Worm (Caenorhabditis elegans) whole organism, L2 larva: ENCODE data around the gene Y38H6C.8.

Experiments used
- C34F6.9 ChIP-seq: fragments of 150-350 bp; optimal IDR thresholded peaks from 2 replicates; lab custom pipeline; 2014; ENCODE audit warnings: missing biosample characterization, missing genetic modification characterization
- F13H6.1 ChIP-seq: sonication (generic microtip); optimal IDR thresholded peaks from 2 replicates; lab custom pipeline; 2016; ENCODE audit warnings: missing genetic modification characterization, missing compliant biosample characterization
- R02D3.7 ChIP-seq: fragments of 150-350 bp; optimal IDR thresholded peaks from 2 replicates; lab custom pipeline; 2014; ENCODE audit warnings: missing biosample characterization, missing genetic modification characterization
- ZK546.5 ChIP-seq: sonication (generic microtip); optimal IDR thresholded peaks from 2 replicates; lab custom pipeline; 2017; ENCODE audit warnings: missing biosample characterization, missing genetic modification characterization
- ama-1 ChIP-seq: fragments of 150-350 bp; optimal IDR thresholded peaks from 2 replicates; lab custom pipeline; 2018; ENCODE audit warnings: inconsistent platforms
- ceh-16 ChIP-seq: fragments of 150-350 bp; optimal IDR thresholded peaks from 2 replicates; lab custom pipeline; 2014; ENCODE audit warnings: missing biosample characterization, missing genetic modification characterization
- crh-2 ChIP-seq: sonication (generic microtip); optimal IDR thresholded peaks from 2 replicates; lab custom pipeline; 2017; ENCODE audit warnings: missing biosample characterization, missing genetic modification characterization
- dmd-4 ChIP-seq: sonication (generic microtip); optimal IDR thresholded peaks from 2 replicates; lab custom pipeline; 2017; ENCODE audit warnings: missing biosample characterization, missing genetic modification characterization
- elt-3 ChIP-seq: sonication (generic microtip); optimal IDR thresholded peaks from 2 replicates; lab custom pipeline; 2017; ENCODE audit warnings: missing biosample characterization, missing genetic modification characterization
- fos-1 ChIP-seq: fragments of 150-350 bp; optimal IDR thresholded peaks from 2 replicates; lab custom pipeline; 2014; ENCODE audit warnings: missing biosample characterization, missing genetic modification characterization
- gmeb-1 ChIP-seq: fragments of 150-350 bp; optimal IDR thresholded peaks from 2 replicates; lab custom pipeline; 2014; ENCODE audit warnings: missing biosample characterization, missing genetic modification characterization
- lin-11 ChIP-seq: fragments of 150-350 bp; sonication (generic microtip); optimal IDR thresholded peaks from 2 replicates; lab custom pipeline; 2014; ENCODE audit warnings: missing biosample characterization, missing genetic modification characterization, inconsistent platforms, mixed read lengths
- lin-13 ChIP-seq: fragments of 150-350 bp; optimal IDR thresholded peaks from 2 replicates; lab custom pipeline; 2014; ENCODE audit warnings: missing biosample characterization, missing genetic modification reagents, missing genetic modification characterization
- lsy-2 ChIP-seq, 2 experiments: fragments of 150-350 bp in 1 of 2; sonication (generic microtip) in 1 of 2; optimal IDR thresholded peaks; 2 replicates each; lab custom pipeline; 2014 to 2017; ENCODE audit warnings: missing biosample characterization in 2 of 2, missing genetic modification characterization in 2 of 2
- mdl-1 ChIP-seq, 2 experiments: fragments of 150-350 bp in 1 of 2; sonication (generic microtip) in 1 of 2; optimal IDR thresholded peaks; 2 replicates each; lab custom pipeline; 2017; ENCODE audit warnings: missing biosample characterization in 2 of 2, missing genetic modification characterization in 2 of 2
- nhr-10 ChIP-seq: sonication (generic microtip); optimal IDR thresholded peaks from 2 replicates; lab custom pipeline; 2017; ENCODE audit warnings: missing biosample characterization, missing genetic modification characterization
- nhr-11 ChIP-seq: fragments of 150-350 bp; optimal IDR thresholded peaks from 2 replicates; lab custom pipeline; 2014; ENCODE audit warnings: missing biosample characterization, missing genetic modification characterization
- nhr-129 ChIP-seq: fragments of 150-350 bp; optimal IDR thresholded peaks from 2 replicates; lab custom pipeline; 2014; ENCODE audit warnings: missing biosample characterization, missing genetic modification characterization
- nhr-237 ChIP-seq: fragments of 150-350 bp; optimal IDR thresholded peaks from 2 replicates; lab custom pipeline; 2014; ENCODE audit warnings: missing biosample characterization, missing genetic modification characterization
- nhr-25 ChIP-seq: fragments of 150-350 bp; sonication (generic microtip); optimal IDR thresholded peaks from 3 replicates; lab custom pipeline; 2014; ENCODE audit warnings: missing biosample characterization, missing genetic modification characterization
- nhr-6 ChIP-seq: fragments of 150-350 bp; optimal IDR thresholded peaks from 2 replicates; lab custom pipeline; 2014; ENCODE audit warnings: missing biosample characterization, missing genetic modification characterization
- nhr-77 ChIP-seq: fragments of 150-350 bp; optimal IDR thresholded peaks from 2 replicates; lab custom pipeline; 2014; ENCODE audit warnings: missing biosample characterization, missing genetic modification characterization
- peb-1 ChIP-seq: fragments of 150-350 bp; optimal IDR thresholded peaks from 2 replicates; lab custom pipeline; 2014; ENCODE audit warnings: missing biosample characterization, missing genetic modification characterization
- sem-4 ChIP-seq: fragments of 150-350 bp; optimal IDR thresholded peaks from 2 replicates; lab custom pipeline; 2014; ENCODE audit warnings: missing biosample characterization, missing genetic modification reagents, missing genetic modification characterization
- sma-9 ChIP-seq, 2 experiments: fragments of 150-350 bp in 1 of 2; sonication (generic microtip) in 1 of 2; optimal IDR thresholded peaks; 2 replicates each; lab custom pipeline; 2014 to 2016; ENCODE audit warnings: missing genetic modification characterization in 2 of 2, mild to moderate bottlenecking in 1 of 2, missing biosample characterization in 1 of 2, missing compliant biosample characterization in 1 of 2, missing genetic modification reagents in 1 of 2, moderate library complexity in 1 of 2
- unc-55 ChIP-seq: fragments of 150-350 bp; sonication (generic microtip); optimal IDR thresholded peaks from 3 replicates; lab custom pipeline; 2014; ENCODE audit warnings: missing biosample characterization, missing genetic modification reagents, missing genetic modification characterization
- unc-62 ChIP-seq: fragments of 150-350 bp; optimal IDR thresholded peaks from 2 replicates; lab custom pipeline; 2014; ENCODE audit warnings: missing biosample characterization, missing genetic modification reagents, missing genetic modification characterization
- zag-1 ChIP-seq: fragments of 150-350 bp; optimal IDR thresholded peaks from 2 replicates; lab custom pipeline; 2014; ENCODE audit warnings: missing biosample characterization, missing genetic modification characterization
- ztf-1 ChIP-seq: fragments of 200-800 bp; sonication (Bioruptor generic); conservative IDR thresholded peaks from 2 replicates; pipeline ENCODE4 v1.3.6; 2022; ENCODE audit warnings: missing genetic modification characterization, missing compliant biosample characterization
- ztf-11 ChIP-seq: sonication (generic microtip); optimal IDR thresholded peaks from 2 replicates; lab custom pipeline; 2017; ENCODE audit warnings: missing biosample characterization, missing genetic modification characterization
- ztf-4 ChIP-seq: fragments of 150-350 bp; optimal IDR thresholded peaks from 2 replicates; lab custom pipeline; 2014; ENCODE audit warnings: missing biosample characterization, missing genetic modification characterization

The Y38H6C.8 gene

ce11 chrV:20480790-20481189, 33.0 kb upstream of the Y38H6C.8 start:
- no peak for TF ChIP-seq zag-1 (tag; lab: Kevin White, UChicago)
- TF ChIP-seq fos-1 (tag; lab: Kevin White, UChicago), result no peak
- no peak for TF ChIP-seq unc-55 (GFP tag; lab: Kevin White, UChicago)
- TF ChIP-seq ceh-16, result no peak
- TF ChIP-seq gmeb-1, result no peak
- TF ChIP-seq lin-11 (tag; lab: Kevin White, UChicago), result no peak

- TF ChIP-seq nhr-25 (tag; lab: Kevin White, UChicago), result no peak
- no peak for TF ChIP-seq ztf-1 (GFP tag; lab: Robert Waterston, UW)
- TF ChIP-seq ZK546.5 (tag; lab: Kevin White, UChicago), result no peak
- TF ChIP-seq zag-1 (tag; lab: Kevin White, UChicago), result no peak
- TF ChIP-seq ztf-11, result no peak
- TF ChIP-seq R02D3.7 (tag; lab: Kevin White, UChicago), result no peak
- no peak for TF ChIP-seq gmeb-1
- TF ChIP-seq, all 48 proteins: peak for 0
These were observed 28.5 kb upstream of the Y38H6C.8 start, which contains the start of gene dhcr-7 for ce11 chrV:20485285-20485684. Gene dhcr-7, minus strand, starts transcription at chrV:20485385.

- TF ChIP-seq dmd-4 (tag; lab: Kevin White, UChicago), result no peak
- peak; percentile 16 for TF ChIP-seq unc-55 (GFP tag; lab: Kevin White, UChicago)
- peak in 1 of 2 experiments; percentile 33 for TF ChIP-seq lsy-2 (tag; optimal IDR thresholded peaks at IDR 0.05; lab: Kevin White, UChicago)
- no peak for TF ChIP-seq unc-62 (GFP tag; lab: Kevin White, UChicago)
- no peak for TF ChIP-seq nhr-11
- peak; percentile 4 for TF ChIP-seq C34F6.9 (tag; lab: Kevin White, UChicago)
- no peak for TF ChIP-seq ama-1 (lab: Kevin White, UChicago)
- TF ChIP-seq ztf-11, result no peak
- TF ChIP-seq lin-13 (GFP tag; lab: Kevin White, UChicago), result no peak
- TF ChIP-seq nhr-25 (tag; lab: Kevin White, UChicago), result no peak
- no peak for TF ChIP-seq nhr-237 (tag; lab: Kevin White, UChicago)
- TF ChIP-seq nhr-129 (tag; lab: Kevin White, UChicago), result peak; percentile 51
- TF ChIP-seq sma-9 (GFP tag; optimal IDR thresholded peaks at IDR 0.05; lab: Kevin White, UChicago), result no peak
- TF ChIP-seq sma-9 (tag; optimal IDR thresholded peaks at IDR 0.05; lab: Kevin White, UChicago), result no peak
- TF ChIP-seq mdl-1 (tag; optimal IDR thresholded peaks at IDR 0.05; lab: Kevin White, UChicago), result no peak
- TF ChIP-seq F13H6.1 (tag; lab: Kevin White, UChicago), result peak; percentile 57
These were observed 27.2 kb upstream of the Y38H6C.8 start for ce11 chrV:20486549-20486948.

ce11 chrV:20489102-20489501, 24.7 kb upstream of the Y38H6C.8 start, which contains the start of gene srbc-78:
Gene srbc-78, minus strand, starts transcription at chrV:20489202.
- TF ChIP-seq nhr-237 (tag; lab: Kevin White, UChicago), result no peak
- TF ChIP-seq, all 48 proteins: peak for 0

ce11 chrV:20492385-20492784, 21.4 kb upstream of the Y38H6C.8 start, which contains the start of gene srbc-79:
Gene srbc-79, minus strand, starts transcription at chrV:20492485.
- TF ChIP-seq unc-55 (GFP tag; lab: Kevin White, UChicago), result no peak
- TF ChIP-seq sma-9 (GFP tag; optimal IDR thresholded peaks at IDR 0.05; lab: Kevin White, UChicago), result no peak
- no peak for TF ChIP-seq sma-9 (tag; optimal IDR thresholded peaks at IDR 0.05; lab: Kevin White, UChicago)
- no peak for TF ChIP-seq fos-1 (tag; lab: Kevin White, UChicago)
- no peak for TF ChIP-seq C34F6.9 (tag; lab: Kevin White, UChicago)
- TF ChIP-seq nhr-6 (tag; lab: Kevin White, UChicago), result no peak
- TF ChIP-seq ztf-1 (GFP tag; lab: Robert Waterston, UW), result no peak
- TF ChIP-seq dmd-4 (tag; lab: Kevin White, UChicago), result no peak
- TF ChIP-seq crh-2 (tag; lab: Kevin White, UChicago), result no peak
- TF ChIP-seq gmeb-1, result no peak
- no peak for TF ChIP-seq sem-4 (tag; lab: Kevin White, UChicago)
- no peak for TF ChIP-seq ztf-4 (tag; lab: Kevin White, UChicago)
- TF ChIP-seq elt-3 (tag; lab: Kevin White, UChicago), result no peak
- TF ChIP-seq nhr-10 (tag; lab: Kevin White, UChicago), result no peak
- no peak for TF ChIP-seq ztf-11
- TF ChIP-seq nhr-77 (tag; lab: Kevin White, UChicago), result no peak
- no peak for TF ChIP-seq lin-11 (tag; lab: Kevin White, UChicago)
- TF ChIP-seq nhr-25 (tag; lab: Kevin White, UChicago), result no peak
- TF ChIP-seq peb-1 (tag; lab: Kevin White, UChicago), result no peak
- no peak for TF ChIP-seq unc-62 (GFP tag; lab: Kevin White, UChicago)
- TF ChIP-seq, all 48 proteins: peak for 0
